Fruit fly (Drosophila melanogaster): ENCODE results near the gene eyg.

Gene eyg

DNA sequence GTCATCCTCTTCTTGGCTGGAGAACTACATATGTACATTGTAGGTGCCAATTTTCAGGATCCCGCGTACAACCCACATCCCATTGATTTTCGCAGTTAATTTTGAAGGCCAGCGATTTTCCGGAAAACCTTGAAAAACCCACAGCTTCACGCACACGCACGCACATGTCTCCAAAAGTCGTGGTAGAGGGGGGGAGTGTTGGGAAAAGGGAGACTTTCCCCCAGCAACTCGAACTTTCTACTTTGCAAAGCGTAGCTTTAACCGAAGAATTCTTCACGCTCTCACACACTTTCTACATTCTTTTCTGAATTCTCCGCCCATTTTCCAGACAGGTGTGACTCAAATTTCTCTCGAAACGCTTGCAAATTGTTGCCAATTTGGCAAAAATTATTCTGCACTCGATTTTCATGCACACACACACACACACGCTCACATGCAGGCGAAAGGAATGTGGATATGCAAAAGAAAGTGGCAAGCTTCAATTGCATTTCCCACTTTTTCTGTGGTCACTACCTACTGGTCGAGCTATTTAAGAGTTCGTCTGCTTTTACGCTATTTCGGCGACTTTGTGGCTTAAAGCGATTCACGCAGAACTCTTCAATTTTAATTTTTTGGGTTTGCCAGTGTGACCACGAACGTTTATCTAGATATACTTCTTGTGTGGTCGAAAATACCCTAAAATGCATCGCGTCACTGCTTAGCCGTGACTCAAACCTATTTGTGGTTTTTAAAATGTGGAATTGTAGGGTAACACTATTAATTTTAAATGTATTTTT, 53.4 kb downstream of the eyg start, which contains the start of gene SCaMC (continued):
- no peak for TF ChIP-seq CG12236 (GFP tag; optimal IDR thresholded peaks at IDR 0.05)
- no peak for TF ChIP-seq Dip2 (GFP tag; IDR thresholded peaks at IDR 0.05)
- TF ChIP-seq CG1792 (GFP tag; optimal IDR thresholded peaks at IDR 0.05): no peak
- no peak for TF ChIP-seq Adf1 (GFP tag; IDR thresholded peaks at IDR 0.05)
- no peak for TF ChIP-seq CG31441 (GFP tag; IDR thresholded peaks at IDR 0.05)
- TF ChIP-seq Hand (GFP tag; optimal IDR thresholded peaks at IDR 0.05): no peak
- TF ChIP-seq CG12155 (GFP tag; optimal IDR thresholded peaks at IDR 0.05): peak; percentile 15
- TF ChIP-seq ssp (GFP tag; IDR thresholded peaks at IDR 0.05): no peak
- no peak for TF ChIP-seq CG4424 (GFP tag; optimal IDR thresholded peaks at IDR 0.05)
- no peak for TF ChIP-seq sens-2 (GFP tag; IDR thresholded peaks at IDR 0.05)
- TF ChIP-seq ash1 (GFP tag; optimal IDR thresholded peaks at IDR 0.05): no peak
- no peak for TF ChIP-seq sna (GFP tag; IDR thresholded peaks at IDR 0.05; ENCODE audit: partially characterized antibody)
- no peak for TF ChIP-seq Ets65A (GFP tag)
- no peak for TF ChIP-seq CG43689 (GFP tag; IDR thresholded peaks at IDR 0.05)
- peak; percentile 56 for TF ChIP-seq CG2712 (tag; optimal IDR thresholded peaks at IDR 0.05)
- TF ChIP-seq ci (GFP tag; IDR thresholded peaks at IDR 0.05): peak; percentile 71; the same call in 2 of the 3 replicates
- TF ChIP-seq Lim3 (GFP tag; IDR thresholded peaks at IDR 0.05): no peak
- TF ChIP-seq D19A (tag; optimal IDR thresholded peaks at IDR 0.05): no peak
- no peak for TF ChIP-seq prd (optimal IDR thresholded peaks at IDR 0.05)
- TF ChIP-seq prd (GFP tag; IDR thresholded peaks at IDR 0.05): no peak
- no peak for TF ChIP-seq CG9876 (GFP tag; optimal IDR thresholded peaks at IDR 0.05)
- TF ChIP-seq pros (GFP tag; optimal IDR thresholded peaks at IDR 0.05): no peak
- TF ChIP-seq Mad (GFP tag; optimal IDR thresholded peaks at IDR 0.05): no peak
- TF ChIP-seq ranshi (GFP tag; IDR thresholded peaks at IDR 0.05): no peak
- TF ChIP-seq CG42726 (GFP tag; IDR thresholded peaks at IDR 0.05; ENCODE audit: partially characterized antibody): peak; percentile 47; the same call in 1 of the 2 replicates
- no peak for TF ChIP-seq zfh1 (GFP tag; IDR thresholded peaks at IDR 0.05)
- TF ChIP-seq lmd (GFP tag; IDR thresholded peaks at IDR 0.05): no peak
- peak; percentile 91 for TF ChIP-seq E2f2 (GFP tag; IDR thresholded peaks at IDR 0.05)
- TF ChIP-seq Dfd (GFP tag; optimal IDR thresholded peaks at IDR 0.05): no peak
- no peak for TF ChIP-seq CG17328 (GFP tag; IDR thresholded peaks at IDR 0.05)
- no peak for TF ChIP-seq Hmr (GFP tag; optimal IDR thresholded peaks at IDR 0.05)
- TF ChIP-seq HmgD (GFP tag; optimal IDR thresholded peaks at IDR 0.05): peak; percentile 20
- TF ChIP-seq tio (GFP tag; optimal IDR thresholded peaks at IDR 0.05): no peak
- no peak for TF ChIP-seq HHEX (GFP tag; optimal IDR thresholded peaks at IDR 0.05)
- TF ChIP-seq ro (GFP tag; IDR thresholded peaks at IDR 0.05): no peak
- TF ChIP-seq CG7963 (GFP tag; IDR thresholded peaks at IDR 0.05; ENCODE audit: partially characterized antibody): no peak
- no peak for TF ChIP-seq pan (optimal IDR thresholded peaks at IDR 0.05)
- TF ChIP-seq pan (GFP tag; optimal IDR thresholded peaks at IDR 0.05 in 1 of 2, IDR thresholded peaks at IDR 0.05 in 1 of 2): no peak
- TF ChIP-seq CG18764 (GFP tag; optimal IDR thresholded peaks at IDR 0.05): no peak
- TF ChIP-seq CG2202 (tag; optimal IDR thresholded peaks at IDR 0.05): no peak
- TF ChIP-seq HLH54F (GFP tag; optimal IDR thresholded peaks at IDR 0.05): no peak
- TF ChIP-seq her (GFP tag; optimal IDR thresholded peaks at IDR 0.05): no peak
- TF ChIP-seq CG7556 (GFP tag; optimal IDR thresholded peaks at IDR 0.05): no peak
- TF ChIP-seq Doc2 (GFP tag; IDR thresholded peaks at IDR 0.05): no peak
- TF ChIP-seq CG6689 (GFP tag; IDR thresholded peaks at IDR 0.05): no peak
- TF ChIP-seq psq (GFP tag; optimal IDR thresholded peaks at IDR 0.05): no peak
- no peak for TF ChIP-seq Hmx (GFP tag; optimal IDR thresholded peaks at IDR 0.05)
- no peak for TF ChIP-seq ttk (GFP tag; IDR thresholded peaks at IDR 0.05)
- TF ChIP-seq Lhr (GFP tag; optimal IDR thresholded peaks at IDR 0.05): peak; percentile 91
- no peak for TF ChIP-seq Optix (GFP tag; IDR thresholded peaks at IDR 0.05)
- no peak for TF ChIP-seq CG11560 (tag; IDR thresholded peaks at IDR 0.05)
- TF ChIP-seq CG10543 (GFP tag; optimal IDR thresholded peaks at IDR 0.05): no peak
